Fruit fly (Drosophila melanogaster) whole organism, embryonic: Measurements from ENCODE around the gene Appl.

Experiments
- CG10209 ChIP-seq: fragments of 200-800 bp; sonication (Bioruptor generic); optimal IDR thresholded peaks from 3 replicates; lab custom pipeline; 2017; ENCODE audit warnings: missing biosample characterization, mild to moderate bottlenecking, missing genetic modification characterization, missing genetic modification reagents
- CG10366 ChIP-seq: fragments of 200-800 bp; sonication (Bioruptor generic); IDR thresholded peaks from 2 replicates; pipeline ENCODE4 v1.3.6; 2022; ENCODE audit warnings: missing biosample characterization, missing genetic modification characterization
- CG12071 ChIP-seq: fragments of 200-800 bp; sonication (Bioruptor generic); optimal IDR thresholded peaks from 3 replicates; lab custom pipeline; 2018; ENCODE audit warnings: missing biosample characterization, mild to moderate bottlenecking, missing genetic modification characterization
- CG13287 ChIP-seq: fragments of 200-800 bp; sonication (Bioruptor generic); IDR thresholded peaks from 2 replicates; pipeline ENCODE4 v1.3.6; 2022; ENCODE audit warnings: missing biosample characterization, missing genetic modification characterization; ENCODE audit not compliant: partially characterized antibody
- CG17328 ChIP-seq: fragments of 200-800 bp; sonication (Bioruptor generic); IDR thresholded peaks from 2 replicates; pipeline ENCODE4 v1.3.6; 2022; ENCODE audit warnings: missing biosample characterization, missing genetic modification characterization
- CG17802 ChIP-seq: fragments of 200-800 bp; sonication (Bioruptor generic); optimal IDR thresholded peaks from 2 replicates; lab custom pipeline; 2018; ENCODE audit warnings: missing biosample characterization, mild to moderate bottlenecking, missing genetic modification characterization, moderate library complexity
- CG18476 ChIP-seq: fragments of 200-800 bp; sonication (Bioruptor generic); optimal IDR thresholded peaks from 2 replicates; lab custom pipeline; 2016; ENCODE audit warnings: missing biosample characterization, mild to moderate bottlenecking, missing genetic modification characterization
- CG34376 ChIP-seq: fragments of 200-800 bp; sonication (Bioruptor generic); optimal IDR thresholded peaks from 2 replicates; lab custom pipeline; 2018; ENCODE audit warnings: missing biosample characterization, mild to moderate bottlenecking, missing genetic modification characterization
- CG4820 ChIP-seq: fragments of 200-800 bp; sonication (Bioruptor generic); optimal IDR thresholded peaks from 3 replicates; lab custom pipeline; 2016; ENCODE audit warnings: missing biosample characterization, missing genetic modification characterization
- CG8281 ChIP-seq: fragments of 200-800 bp; sonication (Bioruptor generic); optimal IDR thresholded peaks from 2 replicates; lab custom pipeline; 2018; ENCODE audit warnings: missing biosample characterization, mild to moderate bottlenecking, missing genetic modification characterization, moderate library complexity
- CG9437 ChIP-seq: fragments of 200-800 bp; sonication (Bioruptor generic); optimal IDR thresholded peaks from 2 replicates; lab custom pipeline; 2018; ENCODE audit warnings: missing biosample characterization, mild to moderate bottlenecking, missing genetic modification characterization
- CkIIα-i1 ChIP-seq: fragments of 200-800 bp; sonication (Bioruptor generic); IDR thresholded peaks from 2 replicates; pipeline ENCODE4 v1.3.6; 2022; ENCODE audit warnings: missing biosample characterization, missing genetic modification characterization
- ERR ChIP-seq: fragments of 200-800 bp; sonication (Bioruptor generic); optimal IDR thresholded peaks from 2 replicates; lab custom pipeline; 2016; ENCODE audit warnings: missing biosample characterization, missing genetic modification characterization
- Ets65A ChIP-seq: fragments of 200-800 bp; sonication (Bioruptor generic); peaks from one replicate; lab custom pipeline; 2016; ENCODE audit warnings: missing biosample characterization, missing genetic modification characterization
- Hr51 ChIP-seq, 2 experiments: fragments of 200-800 bp; sonication (Bioruptor generic); optimal IDR thresholded peaks; 2 replicates in 1 of 2; 3 replicates in 1 of 2; lab custom pipeline; 2016 to 2018; ENCODE audit warnings: missing biosample characterization in 2 of 2, missing genetic modification characterization in 2 of 2, mild to moderate bottlenecking in 1 of 2, moderate library complexity in 1 of 2
- Hsf ChIP-seq: fragments of 200-800 bp; sonication (Bioruptor generic); optimal IDR thresholded peaks from 3 replicates; lab custom pipeline; 2016; ENCODE audit warnings: missing biosample characterization, missing genetic modification characterization
- Jarid2 ChIP-seq: fragments of 200-800 bp; sonication (Bioruptor generic); optimal IDR thresholded peaks from 3 replicates; lab custom pipeline; 2017; ENCODE audit warnings: mild to moderate bottlenecking, missing biosample characterization, missing genetic modification reagents, missing genetic modification characterization
- Lhr ChIP-seq: fragments of 200-800 bp; sonication (Bioruptor generic); optimal IDR thresholded peaks from 3 replicates; lab custom pipeline; 2017; ENCODE audit warnings: mild to moderate bottlenecking, missing biosample characterization, missing genetic modification reagents, missing genetic modification characterization
- Meics ChIP-seq: fragments of 200-800 bp; sonication (Bioruptor generic); optimal IDR thresholded peaks from 2 replicates; lab custom pipeline; 2017; ENCODE audit warnings: missing biosample characterization, mild to moderate bottlenecking, missing genetic modification characterization
- NK7.1 ChIP-seq: fragments of 200-800 bp; sonication (Bioruptor generic); optimal IDR thresholded peaks from 3 replicates; lab custom pipeline; 2016; ENCODE audit warnings: missing biosample characterization, missing genetic modification characterization
- Poxn ChIP-seq: fragments of 200-800 bp; sonication (Bioruptor generic); IDR thresholded peaks from 2 replicates; pipeline ENCODE4 v1.3.6; 2022; ENCODE audit warnings: missing biosample characterization, missing genetic modification characterization
- Six4 ChIP-seq: fragments of 200-800 bp; sonication (Bioruptor generic); optimal IDR thresholded peaks from 2 replicates; lab custom pipeline; 2016; ENCODE audit warnings: missing biosample characterization, missing genetic modification characterization
- Spps ChIP-seq: fragments of 200-800 bp; sonication (Bioruptor generic); optimal IDR thresholded peaks from 2 replicates; lab custom pipeline; 2018; ENCODE audit warnings: missing biosample characterization, mild to moderate bottlenecking, missing genetic modification characterization
- Sry-δ ChIP-seq: fragments of 200-800 bp; sonication (Bioruptor generic); optimal IDR thresholded peaks from 2 replicates; lab custom pipeline; 2016; ENCODE audit warnings: missing biosample characterization, missing genetic modification characterization
- TFAM ChIP-seq: fragments of 200-800 bp; sonication (Bioruptor generic); optimal IDR thresholded peaks from 2 replicates; lab custom pipeline; 2017; ENCODE audit warnings: missing biosample characterization, missing genetic modification characterization, inconsistent platforms
- ato ChIP-seq: fragments of 200-800 bp; sonication (Bioruptor generic); IDR thresholded peaks from 2 replicates; pipeline ENCODE4 v1.3.6; 2022; ENCODE audit warnings: missing biosample characterization, missing genetic modification characterization; ENCODE audit not compliant: partially characterized antibody
- bab2 ChIP-seq: fragments of 200-800 bp; sonication (Bioruptor generic); optimal IDR thresholded peaks from 2 replicates; lab custom pipeline; 2016; ENCODE audit warnings: missing biosample characterization, missing genetic modification characterization
- cad ChIP-seq: fragments of >200 bp; optimal IDR thresholded peaks from 2 replicates; lab custom pipeline; 2017; ENCODE audit warnings: missing biosample characterization, missing genetic modification characterization
- chn ChIP-seq: fragments of 200-800 bp; sonication (Bioruptor generic); optimal IDR thresholded peaks from 2 replicates; lab custom pipeline; 2016; ENCODE audit warnings: missing biosample characterization, missing genetic modification characterization
- dimm ChIP-seq: fragments of 200-800 bp; sonication (Bioruptor generic); IDR thresholded peaks from 2 replicates; pipeline ENCODE4 v1.3.6; 2022; ENCODE audit warnings: missing biosample characterization, missing genetic modification characterization
- disco-r ChIP-seq: fragments of 200-800 bp; sonication (Bioruptor generic); optimal IDR thresholded peaks from 2 replicates; lab custom pipeline; 2016; ENCODE audit warnings: missing biosample characterization, missing genetic modification characterization
- fd96Cb ChIP-seq: fragments of 200-800 bp; sonication (Bioruptor generic); optimal IDR thresholded peaks from 2 replicates; lab custom pipeline; 2018; ENCODE audit warnings: missing biosample characterization, mild to moderate bottlenecking, missing genetic modification characterization, moderate library complexity
- fru ChIP-seq: fragments of >200 bp; optimal IDR thresholded peaks from 2 replicates; lab custom pipeline; 2017
- ftz-f1 ChIP-seq: fragments of 200-800 bp; sonication (Bioruptor generic); optimal IDR thresholded peaks from 2 replicates; lab custom pipeline; 2016; ENCODE audit warnings: missing biosample characterization, missing genetic modification characterization
- her ChIP-seq: fragments of 200-800 bp; sonication (Bioruptor generic); optimal IDR thresholded peaks from 2 replicates; lab custom pipeline; 2016; ENCODE audit warnings: missing biosample characterization, missing genetic modification characterization
- lola ChIP-seq, 3 experiments: fragments of >200 bp in 2 of 3; fragments of 200-800 bp in 1 of 3; sonication (Bioruptor generic) in 1 of 3; optimal IDR thresholded peaks; 2 replicates each; lab custom pipeline; 2017 to 2019; ENCODE audit warnings: missing biosample characterization in 3 of 3, missing genetic modification characterization in 3 of 3, mild to moderate bottlenecking in 1 of 3, moderate library complexity in 1 of 3
- lov ChIP-seq, 2 experiments: fragments of 200-800 bp in 1 of 2; fragments of >200 bp in 1 of 2; sonication (Bioruptor generic) in 1 of 2; IDR thresholded peaks in 1 of 2; optimal IDR thresholded peaks in 1 of 2; 2 replicates in 1 of 2; 3 replicates in 1 of 2; pipeline versions ENCODE4 v1.3.6 to Lab custom; 2017 to 2022; ENCODE audit warnings: missing biosample characterization in 1 of 2, missing genetic modification characterization in 1 of 2
- mam ChIP-seq: fragments of 200-800 bp; sonication (Bioruptor generic); optimal IDR thresholded peaks from 3 replicates; lab custom pipeline; 2016; ENCODE audit warnings: missing biosample characterization, missing genetic modification characterization
- nau ChIP-seq: fragments of 200-800 bp; sonication (Bioruptor generic); optimal IDR thresholded peaks from 3 replicates; lab custom pipeline; 2017; ENCODE audit warnings: missing biosample characterization, mild to moderate bottlenecking, missing genetic modification characterization, missing genetic modification reagents
- onecut ChIP-seq: fragments of 200-800 bp; sonication (Bioruptor generic); IDR thresholded peaks from 2 replicates; pipeline ENCODE4 v1.3.6; 2022; ENCODE audit warnings: missing biosample characterization, missing genetic modification characterization
- pho ChIP-seq: fragments of 200-800 bp; sonication (Bioruptor generic); optimal IDR thresholded peaks from 2 replicates; lab custom pipeline; 2016; ENCODE audit warnings: missing biosample characterization, missing genetic modification characterization
- row ChIP-seq: fragments of 200-800 bp; sonication (Bioruptor generic); IDR thresholded peaks from 3 replicates; pipeline ENCODE4 v1.3.6; 2022; ENCODE audit warnings: missing biosample characterization, missing genetic modification characterization
- sens-2 ChIP-seq: fragments of 200-800 bp; sonication (Bioruptor generic); IDR thresholded peaks from 2 replicates; pipeline ENCODE4 v1.3.6; 2022; ENCODE audit warnings: missing biosample characterization, missing genetic modification characterization
- shn ChIP-seq: fragments of 200-800 bp; sonication (Bioruptor generic); optimal IDR thresholded peaks from 3 replicates; lab custom pipeline; 2016; ENCODE audit warnings: missing biosample characterization, missing genetic modification characterization
- sna ChIP-seq: fragments of 200-800 bp; sonication (Bioruptor generic); IDR thresholded peaks from 2 replicates; pipeline ENCODE4 v1.3.6; 2022; ENCODE audit warnings: missing biosample characterization, missing genetic modification characterization; ENCODE audit not compliant: partially characterized antibody
- tna ChIP-seq: fragments of 200-800 bp; sonication (Bioruptor generic); IDR thresholded peaks from 2 replicates; pipeline ENCODE4 v1.3.6; 2022; ENCODE audit warnings: missing biosample characterization, missing genetic modification characterization; ENCODE audit not compliant: partially characterized antibody
- toy ChIP-seq: fragments of 200-800 bp; sonication (Bioruptor generic); IDR thresholded peaks from 2 replicates; pipeline ENCODE4 v1.3.6; 2022; ENCODE audit warnings: missing biosample characterization, missing genetic modification characterization
- twi ChIP-seq: fragments of 200-800 bp; optimal IDR thresholded peaks from 2 replicates; lab custom pipeline; 2019; ENCODE audit warnings: missing biosample characterization, mild to moderate bottlenecking, missing genetic modification characterization, moderate library complexity
- vvl ChIP-seq: fragments of 200-800 bp; sonication (Bioruptor generic); IDR thresholded peaks from 2 replicates; pipeline ENCODE4 v1.3.6; 2022; ENCODE audit warnings: missing biosample characterization, missing genetic modification characterization
- yki ChIP-seq: fragments of >200 bp; optimal IDR thresholded peaks from 3 replicates; lab custom pipeline; 2018

The Appl gene

DNA sequence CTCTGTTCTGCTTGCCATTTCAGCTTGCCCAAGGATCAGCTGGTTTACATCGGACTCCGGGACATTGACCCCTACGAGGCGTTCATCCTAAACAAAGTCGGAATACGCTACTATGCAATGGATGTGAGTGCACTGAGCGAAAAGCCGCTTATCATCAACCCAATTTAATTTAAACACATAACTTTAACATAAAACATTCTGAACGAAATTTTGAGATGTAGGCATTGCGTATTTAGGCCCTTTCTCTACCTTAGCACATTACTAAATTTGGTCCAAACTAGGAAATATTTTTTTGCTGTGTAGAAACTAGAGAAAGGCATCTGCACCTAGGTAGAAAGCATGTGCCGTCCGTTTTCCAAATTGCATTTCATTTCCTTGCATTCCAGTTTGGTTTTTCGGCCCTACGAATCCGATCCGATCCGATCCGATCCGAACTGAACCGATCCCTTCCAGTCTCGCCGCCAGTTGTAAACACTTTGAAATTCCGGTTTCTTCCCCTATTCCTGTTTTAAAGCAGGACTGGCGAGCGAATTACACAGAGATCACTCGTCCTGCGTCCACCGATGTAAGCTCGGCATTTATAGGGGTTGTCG is 3.7 kb upstream of the Appl start (continued):
- TF ChIP-seq her (GFP tag; lab: Kevin White, UChicago) = peak; percentile 44
- TF ChIP-seq lov (optimal IDR thresholded peaks at IDR 0.05; lab: Kevin White, UChicago) = no peak
- peak; percentile 72; the same call in 1 of the 3 replicates for TF ChIP-seq lov (GFP tag; IDR thresholded peaks at IDR 0.05; lab: Robert Waterston, UW)
- peak; percentile 37 for TF ChIP-seq Six4 (GFP tag; lab: Kevin White, UChicago)
- peak; percentile 75 for TF ChIP-seq chn (GFP tag; lab: Kevin White, UChicago)
- no peak for TF ChIP-seq CG12071 (GFP tag; lab: Kevin White, UChicago)
- no peak for TF ChIP-seq CG34376 (GFP tag; lab: Kevin White, UChicago)
- TF ChIP-seq TFAM (GFP tag; lab: Kevin White, UChicago) = no peak
- no peak for TF ChIP-seq tna
- TF ChIP-seq CG4820 (GFP tag; lab: Kevin White, UChicago) = peak; percentile 74
- TF ChIP-seq ftz-f1 (GFP tag; lab: Kevin White, UChicago) = no peak
- TF ChIP-seq Meics (GFP tag; lab: Kevin White, UChicago) = no peak
- TF ChIP-seq Ets65A (GFP tag; lab: Kevin White, UChicago) = peak; percentile 91
- peak; percentile 48 for TF ChIP-seq onecut (GFP tag; lab: Robert Waterston, UW)
- TF ChIP-seq sna (GFP tag; lab: Robert Waterston, UW) = no peak
- TF ChIP-seq CG10209 (GFP tag; lab: Kevin White, UChicago) = peak; percentile 65
- TF ChIP-seq ERR = no peak
- no peak for TF ChIP-seq CG10366 (GFP tag; lab: Robert Waterston, UW)
- TF ChIP-seq CG9437 (GFP tag; lab: Kevin White, UChicago) = no peak
- peak; percentile 35 for TF ChIP-seq shn (GFP tag; lab: Kevin White, UChicago)
- peak; percentile 29 for TF ChIP-seq Spps (tag; lab: Kevin White, UChicago)
- TF ChIP-seq CG18476 (GFP tag; lab: Kevin White, UChicago) = peak; percentile 22
- TF ChIP-seq cad (GFP tag; lab: Kevin White, UChicago) = no peak
- TF ChIP-seq CkIIα-i1 = no peak
- TF ChIP-seq pho (GFP tag; lab: Kevin White, UChicago) = no peak
- no peak for TF ChIP-seq CG13287 (GFP tag; lab: Robert Waterston, UW)
- peak; percentile 44 for TF ChIP-seq twi (tag; lab: Kevin White, UChicago)
- TF ChIP-seq Jarid2 (GFP tag; lab: Kevin White, UChicago) = no peak
- peak in 1 of 2 experiments; percentile 62 for TF ChIP-seq Hr51 (GFP tag; optimal IDR thresholded peaks at IDR 0.05; lab: Kevin White, UChicago)
- TF ChIP-seq CG17328 (GFP tag; lab: Robert Waterston, UW) = peak; percentile 79
- no peak for TF ChIP-seq yki (lab: Kevin White, UChicago)
- no peak for TF ChIP-seq ato (GFP tag; lab: Robert Waterston, UW)
- no peak for TF ChIP-seq nau (GFP tag; lab: Kevin White, UChicago)
- no peak for TF ChIP-seq CG8281
- no peak for TF ChIP-seq CG17802 (tag; lab: Kevin White, UChicago)
- peak; percentile 28 for TF ChIP-seq mam
- TF ChIP-seq lola (GFP tag; optimal IDR thresholded peaks at IDR 0.05; lab: Kevin White, UChicago) = peak in 1 of 3 experiments; percentile 85
- peak; percentile 46 for TF ChIP-seq bab2 (GFP tag; lab: Kevin White, UChicago)
- no peak for TF ChIP-seq toy
- peak; percentile 4 for TF ChIP-seq NK7.1
- peak; percentile 30 for TF ChIP-seq Lhr (GFP tag; lab: Kevin White, UChicago)
- peak; percentile 28; the same call in 1 of the 2 replicates for TF ChIP-seq vvl
- TF ChIP-seq sens-2 (GFP tag; lab: Robert Waterston, UW) = 0 out of 2 replicates have a peak, but pooled peaks have one; percentile 41
- TF ChIP-seq Poxn (GFP tag; lab: Robert Waterston, UW) = no peak
- TF ChIP-seq fd96Cb = peak; percentile 54
- TF ChIP-seq fru = no peak
- TF ChIP-seq Hsf = peak; percentile 68
- TF ChIP-seq row (GFP tag; lab: Robert Waterston, UW) = peak; percentile 61
- peak; percentile 20 for TF ChIP-seq Sry-δ (GFP tag; lab: Kevin White, UChicago)
- no peak for TF ChIP-seq dimm (GFP tag; lab: Robert Waterston, UW)
- TF ChIP-seq disco-r (GFP tag; lab: Kevin White, UChicago) = no peak
